Worm (Caenorhabditis elegans): ENCODE measurements around the gene sri-78.
"Not testable (repeated sequence)": the region's sequence is repeated elsewhere in the genome, so short reads cannot be mapped to it uniquely, and the experiment has no call there.

sri-78 gene

DNA sequence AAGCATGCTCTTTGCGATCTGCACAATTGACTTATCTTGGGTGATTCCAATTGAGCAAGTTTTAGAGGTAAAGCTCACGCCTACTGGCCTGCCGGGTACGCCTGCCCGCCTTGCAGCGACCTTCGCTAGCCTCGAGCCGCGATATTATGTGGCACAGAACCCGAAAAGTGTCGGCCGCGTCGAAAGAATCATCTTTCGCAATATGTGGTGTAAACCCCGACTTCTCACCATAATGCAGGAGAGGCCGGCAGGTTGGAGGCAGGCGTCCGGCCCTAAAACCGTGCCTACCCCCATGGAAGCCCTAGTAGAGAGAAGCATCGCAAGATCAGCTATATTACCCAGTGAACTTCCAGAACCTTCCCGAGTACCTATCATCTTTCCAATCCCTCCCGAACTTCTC lies 890 bp downstream of the sri-78 start:
- TF ChIP-seq unc-62 (GFP tag; optimal IDR thresholded peaks at IDR 0.05), result no peak

DNA sequence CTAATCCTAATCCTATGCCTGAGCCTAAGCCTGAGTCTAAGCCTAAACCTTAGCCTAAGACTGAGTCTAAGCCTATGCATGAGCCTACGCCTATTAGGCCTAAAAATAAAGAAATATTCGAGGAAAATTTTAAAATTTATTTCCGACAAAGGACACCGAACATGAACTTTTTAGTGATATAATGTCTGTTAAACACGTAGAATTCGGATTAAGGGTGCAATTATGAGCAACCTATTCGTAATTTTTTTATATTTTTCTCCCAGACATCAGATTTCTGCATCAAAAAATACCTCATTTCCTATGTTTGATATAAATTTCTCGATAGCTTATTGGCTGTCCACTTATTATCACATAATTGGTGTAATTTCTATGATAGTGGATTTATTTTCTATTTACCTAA lies 4.1 kb downstream of the sri-78 start, which contains the start of gene Y27F2A.11:
Gene Y27F2A.11 (plus strand): TSS at position 301 of the 400 bp plus-strand sequence.
- not testable (repeated sequence) for TF ChIP-seq unc-62 (GFP tag; optimal IDR thresholded peaks at IDR 0.05)

DNA sequence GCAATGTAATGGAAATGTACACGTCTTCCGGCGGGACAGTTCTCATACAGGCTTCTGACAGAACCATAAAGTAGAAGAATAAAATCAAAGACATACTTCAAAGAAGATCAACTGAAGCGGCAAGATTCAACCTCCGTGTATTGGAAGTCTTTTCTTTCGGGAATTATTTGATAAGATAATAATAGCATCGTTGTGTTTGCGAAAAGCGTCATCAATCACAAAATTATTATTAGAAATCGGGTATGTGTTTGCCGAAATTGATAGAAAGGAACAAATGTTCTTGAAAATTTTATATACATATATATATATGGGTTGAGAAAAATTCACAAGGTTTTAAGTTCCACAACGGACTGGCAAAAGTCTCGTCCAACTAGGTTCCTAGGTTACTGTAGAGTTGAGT lies 6.6 kb downstream of the sri-78 start, which contains the start of gene Y27F2A.9:
Gene Y27F2A.9 (minus strand): TSS at position 101 of the 400 bp plus-strand sequence.
- TF ChIP-seq unc-62 (GFP tag; optimal IDR thresholded peaks at IDR 0.05), result not testable (repeated sequence)

DNA sequence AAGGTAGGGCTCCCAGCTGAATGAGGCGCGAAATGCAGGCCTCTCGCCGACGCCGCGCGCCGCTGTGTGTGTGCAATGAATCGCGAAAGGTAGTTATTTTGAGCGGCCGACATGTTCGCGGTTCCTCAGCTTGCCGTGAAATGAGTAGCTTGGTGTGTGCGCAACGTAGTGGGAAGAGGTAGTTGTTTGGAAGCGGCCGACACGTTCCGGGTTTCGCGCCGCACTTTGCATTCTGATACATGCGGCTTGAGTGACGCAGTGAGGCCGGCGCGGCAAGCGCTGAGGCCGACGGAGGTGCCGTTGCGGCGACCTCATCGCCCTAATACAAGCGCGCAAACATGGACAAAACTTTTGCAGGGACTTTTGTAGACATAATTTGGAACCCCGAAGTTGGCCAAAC lies 10.8 kb downstream of the sri-78 start:
- no peak for TF ChIP-seq unc-62 (GFP tag; optimal IDR thresholded peaks at IDR 0.05)

DNA sequence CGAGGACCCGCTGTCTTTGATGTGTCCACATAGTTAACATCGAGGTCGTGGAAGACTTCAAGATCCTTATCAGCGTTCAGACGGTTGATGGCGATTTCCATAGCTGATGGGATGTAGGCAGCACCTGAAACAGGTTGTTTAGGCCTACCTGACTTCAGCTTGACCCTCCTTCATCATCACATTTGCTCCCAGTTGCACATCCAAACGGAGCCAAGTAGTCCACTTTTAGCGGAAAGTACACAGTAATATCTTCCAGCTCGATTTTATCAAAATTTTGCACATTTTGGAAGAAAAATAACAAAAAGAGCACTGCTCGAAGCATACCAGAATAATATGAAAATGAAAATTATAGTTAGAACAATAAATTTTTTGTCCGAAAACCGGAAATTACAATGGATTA lies 12.0 kb downstream of the sri-78 start, which contains the start of gene gcy-15:
Gene gcy-15 (minus strand): TSS at position 101 of the 400 bp plus-strand sequence.
- no peak for TF ChIP-seq unc-62 (GFP tag; optimal IDR thresholded peaks at IDR 0.05)

DNA sequence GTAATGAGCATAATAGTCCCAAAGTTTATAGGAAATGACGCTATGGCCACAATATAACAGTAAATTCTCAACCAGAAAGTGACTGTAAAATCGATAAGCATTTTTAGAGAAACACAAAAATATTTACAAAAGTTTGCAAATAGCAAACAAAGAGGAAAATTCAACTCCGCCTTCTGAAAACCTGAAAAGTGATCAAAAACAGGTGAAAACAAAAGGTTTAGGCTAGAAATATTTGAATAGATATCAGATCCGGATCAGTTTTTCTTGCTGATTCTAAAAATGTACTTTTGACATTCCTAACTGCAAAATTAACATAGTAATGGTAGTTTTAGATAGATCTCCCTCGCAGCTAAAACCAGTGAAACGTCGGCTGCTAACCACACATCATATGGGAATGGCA lies 14.0 kb downstream of the sri-78 start, which contains the start of gene sri-51:
Gene sri-51 (minus strand): TSS at position 101 of the 400 bp plus-strand sequence.
- TF ChIP-seq unc-62 (GFP tag; optimal IDR thresholded peaks at IDR 0.05), result no peak

DNA sequence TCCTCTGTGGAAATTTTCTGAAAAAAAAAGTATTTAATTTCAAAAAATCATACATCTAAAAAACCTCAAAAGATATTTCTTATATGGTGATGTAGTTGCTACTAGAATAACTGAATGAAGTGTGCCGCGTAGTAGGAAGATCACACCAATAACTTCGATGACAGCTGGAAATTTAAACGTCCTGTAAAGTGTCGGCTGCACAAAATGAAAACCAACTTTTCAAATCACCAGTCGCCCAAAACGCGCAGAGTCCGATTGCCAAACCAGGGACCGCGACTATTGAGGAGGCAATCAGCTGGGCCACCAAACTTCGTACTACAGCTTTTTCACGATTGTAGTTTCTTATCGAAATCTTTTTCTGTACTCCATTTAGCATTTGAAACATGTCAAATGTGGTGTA lies 16.3 kb downstream of the sri-78 start, which contains the start of gene sri-48:
Gene sri-48 (minus strand): TSS at position 101 of the 400 bp plus-strand sequence.
- TF ChIP-seq unc-62 (GFP tag; optimal IDR thresholded peaks at IDR 0.05), result not testable (repeated sequence)

DNA sequence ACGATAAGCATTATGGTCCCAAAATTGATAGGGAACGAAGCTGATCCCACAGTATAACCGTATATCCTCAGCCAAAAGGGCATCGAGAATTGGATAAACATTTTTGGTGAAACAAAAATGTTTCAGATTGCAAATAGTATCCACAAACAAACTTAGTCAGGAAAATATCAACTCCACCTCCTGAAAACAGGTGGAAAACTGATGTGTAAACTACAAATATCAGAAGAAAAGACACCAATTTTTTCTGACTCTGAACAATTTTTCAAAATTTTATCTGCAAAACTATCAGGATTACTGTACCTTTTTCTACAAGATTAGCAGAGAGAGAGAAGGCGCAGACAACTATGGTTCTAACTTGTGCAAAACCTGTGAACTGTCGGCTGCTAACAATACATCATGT lies 17.6 kb downstream of the sri-78 start, which contains the start of gene sri-53:
Gene sri-53 (minus strand): TSS at position 101 of the 400 bp plus-strand sequence.
- no peak for TF ChIP-seq unc-62 (GFP tag; optimal IDR thresholded peaks at IDR 0.05)

DNA sequence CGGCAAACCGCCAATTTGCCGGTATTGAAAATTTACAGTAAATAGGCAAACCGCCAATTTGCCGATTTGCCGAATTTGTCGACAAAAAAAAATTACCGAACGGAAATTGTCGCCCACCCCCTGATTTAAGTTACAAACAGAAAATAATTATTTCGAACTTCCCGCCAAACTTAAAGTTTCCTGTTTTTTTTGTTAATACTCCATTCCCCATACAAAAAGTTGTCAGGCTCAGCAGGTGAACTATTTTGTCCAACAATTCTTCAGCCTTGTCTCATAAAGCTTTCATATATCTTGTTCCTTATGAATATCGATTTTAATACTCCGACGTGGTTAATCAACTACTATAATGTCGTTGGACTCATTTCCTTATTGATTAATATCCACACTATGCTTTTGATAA lies 18.5 kb downstream of the sri-78 start, which contains the start of gene sri-50:
Gene sri-50 (plus strand): TSS at position 301 of the 400 bp plus-strand sequence.
- no peak for TF ChIP-seq unc-62 (GFP tag; optimal IDR thresholded peaks at IDR 0.05)

DNA sequence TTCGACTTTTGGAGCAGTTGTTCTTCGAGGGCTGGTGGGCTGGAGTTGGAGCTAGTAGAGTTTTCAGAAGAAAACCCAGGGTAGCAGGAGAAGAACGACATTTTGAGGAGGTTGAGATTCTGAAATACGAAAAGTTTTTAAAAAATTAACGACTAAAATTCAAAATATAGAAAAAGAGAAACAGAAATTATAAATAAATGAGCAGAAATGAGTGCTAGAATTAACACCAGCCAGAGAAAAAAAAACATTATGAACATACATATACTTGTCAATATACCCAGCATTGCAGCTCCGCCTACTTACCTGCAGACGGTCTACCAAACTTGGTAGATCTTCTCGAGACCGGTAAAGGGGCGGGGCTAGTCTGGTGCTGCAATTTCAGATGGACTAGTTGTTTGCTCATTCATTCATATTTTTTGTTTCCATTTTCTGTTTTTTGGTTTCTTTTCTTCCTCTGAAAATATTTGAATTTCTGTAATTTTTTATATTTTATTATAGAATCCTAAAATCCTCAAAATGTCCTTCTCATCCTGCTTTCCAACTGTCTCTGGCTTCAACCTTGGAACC lies 21.5 kb downstream of the sri-78 start, which contains the start of the genes ZC239.20 and ZC239.21:
Gene ZC239.20 (minus strand): TSS at position 101 of the 567 bp plus-strand sequence.
Gene ZC239.21 (plus strand): TSS at position 517 of the 567 bp plus-strand sequence.
- TF ChIP-seq unc-62 (GFP tag; optimal IDR thresholded peaks at IDR 0.05), result no peak

DNA sequence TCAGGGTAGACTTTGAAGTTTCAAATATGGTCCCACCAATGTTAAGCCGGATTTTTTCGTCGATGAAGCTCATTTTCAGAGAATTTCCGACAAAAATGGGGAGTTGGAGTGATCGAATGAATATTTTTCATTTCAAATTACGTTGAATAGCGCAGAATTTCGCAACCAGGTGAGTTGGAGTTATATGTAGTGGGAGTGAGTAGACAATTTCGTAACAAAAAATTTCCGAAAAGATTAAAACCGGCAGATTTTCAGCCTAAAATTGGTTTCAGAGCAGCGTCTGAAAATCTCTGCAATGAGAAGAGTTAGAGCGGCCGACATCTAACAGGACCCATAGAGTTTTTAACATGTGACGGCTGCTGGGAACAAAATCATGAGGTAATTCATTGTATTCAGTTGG lies 23.7 kb downstream of the sri-78 start, which contains the start of gene sdz-35:
Gene sdz-35 (minus strand): TSS at position 101 of the 400 bp plus-strand sequence.
- TF ChIP-seq unc-62 (GFP tag; optimal IDR thresholded peaks at IDR 0.05), result no peak

DNA sequence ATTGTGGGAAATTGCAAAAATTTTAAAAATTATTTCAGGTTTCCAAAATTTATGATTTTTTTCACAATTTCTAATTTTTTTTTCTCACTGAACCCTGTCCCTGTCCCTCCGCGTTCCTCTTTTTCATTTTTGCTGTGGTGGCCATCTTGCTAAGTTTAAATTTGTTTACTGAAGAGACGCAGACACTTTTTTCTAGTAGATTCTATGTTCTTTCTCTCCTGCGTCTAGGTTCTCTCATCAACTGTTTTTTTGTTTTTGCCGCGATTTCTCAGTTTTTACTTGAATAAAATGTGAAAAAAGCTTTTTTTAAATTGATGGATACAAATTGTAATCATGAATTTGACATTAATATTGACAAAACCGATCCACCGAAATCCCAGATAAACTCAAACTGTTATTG lies 24.3 kb downstream of the sri-78 start, which contains the start of gene ZC239.6:
Gene ZC239.6 (plus strand): TSS at position 381 of the 400 bp plus-strand sequence.
- no peak for TF ChIP-seq unc-62 (GFP tag; optimal IDR thresholded peaks at IDR 0.05)

DNA sequence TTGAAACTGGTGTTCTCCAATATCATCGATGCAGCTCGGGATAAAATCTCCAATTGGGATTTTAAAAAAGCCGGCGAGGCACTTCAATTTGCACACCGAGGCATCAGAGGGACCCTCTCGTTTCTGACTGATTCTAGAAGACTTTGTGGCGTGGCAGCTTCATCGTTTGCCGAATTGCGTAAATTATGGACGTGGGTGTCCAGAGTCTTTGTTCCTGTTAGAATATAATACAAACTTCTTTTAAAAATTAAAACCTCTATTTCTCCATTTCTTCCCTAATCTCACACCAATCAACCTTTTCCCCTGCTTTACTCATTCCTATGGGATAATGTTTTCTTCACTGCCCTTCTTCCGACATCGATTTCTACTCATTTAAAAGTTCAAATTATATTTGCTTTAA lies 25.4 kb downstream of the sri-78 start, which contains the start of gene ZC239.5:
Gene ZC239.5 (plus strand): TSS at position 301 of the 400 bp plus-strand sequence.
- TF ChIP-seq unc-62 (GFP tag; optimal IDR thresholded peaks at IDR 0.05), result no peak

DNA sequence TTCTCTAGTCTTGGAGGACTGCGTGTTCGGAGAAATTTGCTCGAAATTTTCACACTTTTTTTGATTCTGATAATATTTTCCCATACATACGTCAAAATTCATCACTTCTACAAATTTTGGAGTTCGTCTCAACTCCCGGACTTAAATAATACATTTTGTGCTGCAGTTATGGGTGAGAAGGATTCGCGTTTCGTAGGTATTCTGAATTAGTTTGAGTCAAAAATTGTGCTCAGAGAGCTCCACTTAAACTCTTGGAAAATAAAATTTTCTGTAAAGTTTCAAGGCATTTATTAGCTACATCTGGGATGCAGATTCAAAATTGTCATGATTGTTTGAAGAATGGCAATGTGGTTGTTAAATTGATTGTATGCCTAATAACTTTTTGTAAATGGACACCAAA lies 28.9 kb downstream of the sri-78 start, which contains the start of gene ZC239.4:
Gene ZC239.4 (plus strand): TSS at position 301 of the 400 bp plus-strand sequence.
- TF ChIP-seq unc-62 (GFP tag; optimal IDR thresholded peaks at IDR 0.05), result no peak

DNA sequence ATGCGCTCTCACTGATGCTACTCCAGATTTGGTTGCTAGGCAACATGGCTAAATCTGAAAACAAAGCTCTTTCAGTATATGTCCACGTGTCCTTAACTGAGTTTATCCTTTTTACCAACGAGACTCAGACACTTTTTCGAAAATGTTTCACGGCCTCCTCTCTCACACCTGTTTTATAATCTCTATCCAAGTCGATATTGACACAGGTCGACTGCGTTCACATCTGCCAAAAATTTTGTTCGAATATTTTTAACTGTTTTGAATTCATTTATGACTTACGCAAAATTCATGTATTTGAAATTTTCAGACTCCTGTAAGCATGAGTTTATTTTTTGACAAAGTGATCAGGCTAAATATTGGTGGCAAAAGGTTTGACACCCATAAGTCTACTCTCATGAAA lies 30.8 kb downstream of the sri-78 start, which contains the start of gene ZC239.3:
Gene ZC239.3 (plus strand): TSS at position 301 of the 400 bp plus-strand sequence.
- not testable (repeated sequence) for TF ChIP-seq unc-62 (GFP tag; optimal IDR thresholded peaks at IDR 0.05)

DNA sequence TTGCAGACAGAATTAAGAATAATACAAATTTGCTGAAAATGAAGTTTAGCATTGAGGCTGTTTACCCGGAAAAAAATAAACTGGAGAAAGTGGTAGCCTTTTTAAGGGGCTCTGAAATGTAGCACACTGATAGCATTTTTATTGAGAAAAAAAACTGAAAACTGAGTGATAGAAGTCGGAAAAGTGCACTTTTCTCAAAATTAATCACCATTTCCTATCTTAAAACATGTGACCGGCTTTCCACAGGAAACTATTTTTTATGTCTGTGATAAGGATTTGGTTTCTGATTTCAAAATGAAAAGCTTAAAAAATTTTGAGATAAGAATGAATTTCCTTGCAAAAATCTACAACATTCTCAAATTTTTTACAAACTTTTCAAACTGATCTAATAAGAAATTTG lies 35.8 kb downstream of the sri-78 start, which contains the start of gene ZC239.22:
Gene ZC239.22 (minus strand): TSS at position 101 of the 400 bp plus-strand sequence.
- no peak for TF ChIP-seq unc-62 (GFP tag; optimal IDR thresholded peaks at IDR 0.05)
